Worm (Caenorhabditis elegans) whole organism, midembryonic: Measurements from ENCODE around the gene C27A2.7.

Source experiments
- flt-1 ChIP-seq: fragments of 200-800 bp; sonication (Bioruptor generic); IDR thresholded peaks from 2 replicates; pipeline ENCODE4 v1.3.6; 2022; ENCODE audit warnings: missing genetic modification characterization, missing compliant biosample characterization
- klf-2 ChIP-seq: fragments of 200-800 bp; sonication (Bioruptor generic); conservative IDR thresholded peaks from 2 replicates; pipeline ENCODE4 v1.3.6; 2022; ENCODE audit warnings: missing genetic modification reagents, missing genetic modification characterization, missing compliant biosample characterization

ce11 chrII:5061794-5062368 is 9.3 kb downstream of the C27A2.7 start, which contains the start of gene smc-5:
- TF ChIP-seq klf-2 (GFP tag; lab: Robert Waterston, UW) (0 out of 2 replicates have a peak, but pooled peaks have one; percentile 55), flt-1 (peak; percentile 56; the same call in 1 of the 2 replicates)
